Fruit fly (Drosophila melanogaster): ENCODE measurements around the gene daw.

daw gene

DNA sequence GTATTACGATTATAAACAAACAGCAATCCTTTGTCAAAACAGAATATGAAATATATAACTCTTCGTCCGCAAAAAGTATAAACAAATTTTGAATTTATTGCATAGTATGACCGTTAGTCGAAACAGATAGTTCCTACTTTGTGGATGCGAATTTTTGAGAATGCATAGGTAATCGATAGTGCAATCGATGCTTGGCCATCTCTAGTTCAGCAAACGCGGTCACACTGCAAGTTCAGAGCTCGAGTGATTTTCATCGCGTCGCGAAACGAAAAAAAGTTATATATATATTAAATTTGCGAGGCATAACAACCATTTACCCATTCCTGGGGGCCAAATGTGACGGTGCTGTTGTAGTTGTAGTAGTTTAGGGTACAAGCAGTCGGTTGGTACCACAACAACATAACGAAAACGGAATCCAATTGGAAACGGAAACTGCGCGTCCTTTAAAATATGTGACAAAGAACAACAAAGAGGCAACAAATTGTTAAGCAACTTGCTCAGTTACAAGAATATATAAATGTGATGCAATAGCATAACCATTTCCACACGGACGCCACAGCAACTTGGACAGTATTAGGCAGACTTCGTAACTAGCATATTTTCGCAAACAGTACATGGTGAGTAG, 52.0 kb downstream of the daw start, which contains the start of gene CG2991 (continued):
- TF ChIP-seq Jarid2 (GFP tag; optimal IDR thresholded peaks at IDR 0.05) (peak; percentile 52), CG13424 (tag; optimal IDR thresholded peaks at IDR 0.05) (peak; percentile 11), gt (GFP tag; IDR thresholded peaks at IDR 0.05) (no peak), CG6254 (GFP tag; optimal IDR thresholded peaks at IDR 0.05) (no peak), CG14860 (GFP tag; IDR thresholded peaks at IDR 0.05; ENCODE audit: partially characterized antibody) (peak; percentile 64; the same call in 2 of the 3 replicates), CG4617 (GFP tag; optimal IDR thresholded peaks at IDR 0.05; ENCODE audit: borderline replicate concordance) (peak; percentile 86), CG9817 (tag; optimal IDR thresholded peaks at IDR 0.05) (peak; percentile 8), MTF-1 (GFP tag; optimal IDR thresholded peaks at IDR 0.05; ENCODE audit: borderline replicate concordance) (no peak), CG15601 (tag; optimal IDR thresholded peaks at IDR 0.05) (peak; percentile 35), Sox100B (GFP tag; optimal IDR thresholded peaks at IDR 0.05) (no peak), CG31441 (GFP tag; IDR thresholded peaks at IDR 0.05) (peak; percentile 33; the same call in 1 of the 2 replicates), mam (GFP tag; optimal IDR thresholded peaks at IDR 0.05) (peak; percentile 54), CG12769 (tag; optimal IDR thresholded peaks at IDR 0.05) (peak; percentile 44), zen2 (GFP tag; IDR thresholded peaks at IDR 0.05; ENCODE audit: partially characterized antibody) (peak; percentile 70; the same call in 1 of the 3 replicates), trem (tag; optimal IDR thresholded peaks at IDR 0.05) (peak; percentile 78), CG10147 (GFP tag; optimal IDR thresholded peaks at IDR 0.05) (peak; percentile 36), insv (GFP tag; optimal IDR thresholded peaks at IDR 0.05) (peak in 1 of 2 experiments; percentile 97), vnd (GFP tag; IDR thresholded peaks at IDR 0.05; ENCODE audit: partially characterized antibody) (peak; percentile 59; the same call in 2 of the 3 replicates), CTCF (GFP tag; optimal IDR thresholded peaks at IDR 0.05) (peak; percentile 56), dmrt11E (tag; optimal IDR thresholded peaks at IDR 0.05) (peak; percentile 13), CG15514 (GFP tag; optimal IDR thresholded peaks at IDR 0.05) (peak; percentile 78), ro (GFP tag; IDR thresholded peaks at IDR 0.05) (no peak), nom (GFP tag; optimal IDR thresholded peaks at IDR 0.05) (peak; percentile 17), CG31365 (tag; optimal IDR thresholded peaks at IDR 0.05) (peak; percentile 3), CG2712 (tag; optimal IDR thresholded peaks at IDR 0.05) (peak; percentile 56), da (GFP tag; optimal IDR thresholded peaks at IDR 0.05) (no peak), HHEX (GFP tag; optimal IDR thresholded peaks at IDR 0.05) (no peak), fd102C (GFP tag; optimal IDR thresholded peaks at IDR 0.05) (no peak), CG13296 (GFP tag; optimal IDR thresholded peaks at IDR 0.05) (peak; percentile 18), sr (GFP tag; IDR thresholded peaks at IDR 0.05) (no peak), maf-S (GFP tag; optimal IDR thresholded peaks at IDR 0.05) (no peak), CG4328 (GFP tag; optimal IDR thresholded peaks at IDR 0.05) (no peak), CG2199 (GFP tag; IDR thresholded peaks at IDR 0.05) (0 out of 3 replicates have a peak, but pooled peaks have one; percentile 40), stwl (tag; optimal IDR thresholded peaks at IDR 0.05) (peak; percentile 84), ken (GFP tag; IDR thresholded peaks at IDR 0.05) (0 out of 3 replicates have a peak, but pooled peaks have one; percentile 10), MBD-R2 (GFP tag; IDR thresholded peaks at IDR 0.05) (peak; percentile 75), Nf-YB (GFP tag; optimal IDR thresholded peaks at IDR 0.05) (peak; percentile 11), hkb (optimal IDR thresholded peaks at IDR 0.05) (no peak), hkb (GFP tag; IDR thresholded peaks at IDR 0.05) (no peak), corto (GFP tag; optimal IDR thresholded peaks at IDR 0.05) (peak; percentile 52), CG31224 (GFP tag; IDR thresholded peaks at IDR 0.05) (no peak), sd (tag; optimal IDR thresholded peaks at IDR 0.05) (peak; percentile 82), row (GFP tag; IDR thresholded peaks at IDR 0.05) (peak; percentile 60; the same call in 2 of the 3 replicates), CG12219 (GFP tag; optimal IDR thresholded peaks at IDR 0.05) (no peak), dan (GFP tag; IDR thresholded peaks at IDR 0.05) (no peak), CG10543 (GFP tag; optimal IDR thresholded peaks at IDR 0.05) (peak; percentile 64), Six4 (GFP tag; optimal IDR thresholded peaks at IDR 0.05) (no peak), exex (tag; optimal IDR thresholded peaks at IDR 0.05) (peak; percentile 13), E2f2 (GFP tag; IDR thresholded peaks at IDR 0.05) (peak; percentile 89)

Measured in whole organism, embryonic.